Worm (Caenorhabditis elegans) whole organism, L1 larva: Measurements from ENCODE around the gene acr-2.

Experiments
- C04F5.9 ChIP-seq: sonication (generic microtip); optimal IDR thresholded peaks from 2 replicates; lab custom pipeline; 2016; ENCODE audit warnings: missing genetic modification characterization, missing compliant biosample characterization
- C16A3.4 ChIP-seq: fragments of 150-350 bp; optimal IDR thresholded peaks from 2 replicates; lab custom pipeline; 2014; ENCODE audit warnings: missing biosample characterization, missing genetic modification characterization
- alr-1 ChIP-seq: fragments of 200-800 bp; sonication (Bioruptor generic); optimal IDR thresholded peaks from 2 replicates; lab custom pipeline; 2018; ENCODE audit warnings: borderline replicate concordance, mild to moderate bottlenecking, missing genetic modification characterization, missing compliant biosample characterization
- aly-2 ChIP-seq: fragments of 150-350 bp; optimal IDR thresholded peaks from 2 replicates; lab custom pipeline; 2014; ENCODE audit warnings: missing biosample characterization, missing genetic modification characterization
- blmp-1 ChIP-seq: fragments of 150-350 bp; optimal IDR thresholded peaks from 2 replicates; lab custom pipeline; 2014; ENCODE audit warnings: missing biosample characterization, missing genetic modification characterization
- ceh-63 ChIP-seq: fragments of 200-800 bp; sonication (Bioruptor generic); optimal IDR thresholded peaks from 2 replicates; lab custom pipeline; 2018; ENCODE audit warnings: mild to moderate bottlenecking, missing genetic modification characterization, missing compliant biosample characterization
- ceh-8 ChIP-seq: fragments of 200-800 bp; sonication (Bioruptor generic); optimal IDR thresholded peaks from 2 replicates; lab custom pipeline; 2018; ENCODE audit warnings: mild to moderate bottlenecking, missing genetic modification characterization, moderate library complexity, missing compliant biosample characterization
- ceh-82 ChIP-seq, 3 experiments: fragments of 150-350 bp in 1 of 3; sonication (generic microtip) in 2 of 3; optimal IDR thresholded peaks; 2 replicates each; lab custom pipeline; 2014 to 2017; ENCODE audit warnings: missing biosample characterization in 3 of 3, missing genetic modification characterization in 3 of 3
- ceh-88 ChIP-seq: fragments of 200-800 bp; sonication (Bioruptor generic); IDR thresholded peaks from 2 replicates; pipeline ENCODE4 v1.3.6; 2022; ENCODE audit warnings: missing genetic modification characterization, missing compliant biosample characterization
- dsc-1 ChIP-seq: sonication (generic microtip); optimal IDR thresholded peaks from 2 replicates; lab custom pipeline; 2016; ENCODE audit warnings: mild to moderate bottlenecking, missing genetic modification characterization, missing compliant biosample characterization
- efl-1 ChIP-seq, 4 experiments: fragments of 150-350 bp; optimal IDR thresholded peaks in 3 of 4; peaks in 1 of 4; 1 replicate in 1 of 4; 2 replicates in 3 of 4; lab custom pipeline; 2014; ENCODE audit warnings: missing biosample characterization in 2 of 4, missing genetic modification characterization in 2 of 4, missing genetic modification reagents in 2 of 4
- efl-3 ChIP-seq: fragments of 200-800 bp; sonication (Bioruptor generic); optimal IDR thresholded peaks from 2 replicates; lab custom pipeline; 2018; ENCODE audit warnings: mild to moderate bottlenecking, missing genetic modification characterization, missing compliant biosample characterization
- egl-13 ChIP-seq: sonication (generic microtip); optimal IDR thresholded peaks from 2 replicates; lab custom pipeline; 2016; ENCODE audit warnings: missing genotype, missing genetic modification reagents, missing genetic modification characterization, missing compliant biosample characterization
- egl-27 ChIP-seq, 2 experiments: fragments of 150-350 bp in 1 of 2; sonication (generic microtip); optimal IDR thresholded peaks; 3 replicates each; lab custom pipeline; 2017 to 2018; ENCODE audit warnings: missing biosample characterization in 2 of 2, missing genetic modification characterization in 2 of 2, missing genetic modification reagents in 2 of 2
- elt-2 ChIP-seq: sonication (generic microtip); optimal IDR thresholded peaks from 2 replicates; lab custom pipeline; 2016; ENCODE audit warnings: missing genetic modification characterization, mild to moderate bottlenecking, inconsistent platforms, missing compliant biosample characterization, missing genetic modification reagents
- elt-3 ChIP-seq, 6 experiments: fragments of 150-350 bp in 1 of 6; sonication (generic microtip); optimal IDR thresholded peaks; 2 replicates each; lab custom pipeline; 2017 to 2018; ENCODE audit warnings: missing biosample characterization in 6 of 6, missing genetic modification characterization in 6 of 6, inconsistent platforms in 1 of 6
- fkh-4 ChIP-seq: sonication (generic microtip); optimal IDR thresholded peaks from 2 replicates; lab custom pipeline; 2016; ENCODE audit warnings: missing compliant biosample characterization, missing genetic modification characterization, borderline replicate concordance
- grh-1 ChIP-seq: fragments of 200-800 bp; sonication (Bioruptor generic); IDR thresholded peaks from 2 replicates; pipeline ENCODE4 v1.3.6; 2022; ENCODE audit warnings: missing genetic modification reagents, missing genetic modification characterization, missing compliant biosample characterization
- hpl-2 ChIP-seq: fragments of 150-350 bp; optimal IDR thresholded peaks from 2 replicates; lab custom pipeline; 2014; ENCODE audit warnings: missing biosample characterization, missing genetic modification reagents, missing genetic modification characterization
- lin-13 ChIP-seq: fragments of 150-350 bp; optimal IDR thresholded peaks from 2 replicates; lab custom pipeline; 2014; ENCODE audit warnings: missing biosample characterization, missing genetic modification reagents, missing genetic modification characterization
- lin-14 ChIP-seq: fragments of 200-800 bp; sonication (Bioruptor generic); optimal IDR thresholded peaks from 2 replicates; lab custom pipeline; 2018; ENCODE audit warnings: mild to moderate bottlenecking, missing genetic modification characterization, moderate library complexity, missing compliant biosample characterization
- lin-35 ChIP-seq, 2 experiments: fragments of 150-350 bp; optimal IDR thresholded peaks; 2 replicates each; lab custom pipeline; 2014; ENCODE audit warnings: missing biosample characterization in 2 of 2, missing genetic modification characterization in 2 of 2, missing genetic modification reagents in 2 of 2
- lir-3 ChIP-seq: sonication (generic microtip); optimal IDR thresholded peaks from 2 replicates; lab custom pipeline; 2016; ENCODE audit warnings: mild to moderate bottlenecking, missing genetic modification characterization, moderate library complexity, missing compliant biosample characterization; ENCODE audit not compliant: poor library complexity
- lsy-2 ChIP-seq, 2 experiments: fragments of 150-350 bp; optimal IDR thresholded peaks; 2 replicates each; lab custom pipeline; 2014; ENCODE audit warnings: missing biosample characterization in 2 of 2, missing genetic modification characterization in 2 of 2
- mab-9 ChIP-seq: fragments of 200-800 bp; sonication (Bioruptor generic); IDR thresholded peaks from 2 replicates; pipeline ENCODE4 v1.3.6; 2022; ENCODE audit warnings: missing genetic modification reagents, missing genetic modification characterization, missing compliant biosample characterization
- mdl-1 ChIP-seq, 2 experiments: fragments of 150-350 bp; optimal IDR thresholded peaks; 2 replicates each; lab custom pipeline; 2014 to 2017; ENCODE audit warnings: missing biosample characterization in 2 of 2, missing genetic modification characterization in 2 of 2, inconsistent platforms in 1 of 2
- mef-2 ChIP-seq: fragments of 150-350 bp; optimal IDR thresholded peaks from 2 replicates; lab custom pipeline; 2014; ENCODE audit warnings: missing biosample characterization, missing genetic modification characterization
- mep-1 ChIP-seq: fragments of 150-350 bp; optimal IDR thresholded peaks from 2 replicates; lab custom pipeline; 2014; ENCODE audit warnings: missing biosample characterization, missing genetic modification characterization
- nhr-11 ChIP-seq: fragments of 150-350 bp; optimal IDR thresholded peaks from 2 replicates; lab custom pipeline; 2014; ENCODE audit warnings: missing biosample characterization, missing genetic modification characterization
- nhr-20 ChIP-seq: sonication (generic microtip); optimal IDR thresholded peaks from 2 replicates; lab custom pipeline; 2016; ENCODE audit warnings: mild to moderate bottlenecking, missing genetic modification characterization, missing compliant biosample characterization
- nhr-237 ChIP-seq: fragments of 150-350 bp; optimal IDR thresholded peaks from 2 replicates; lab custom pipeline; 2014; ENCODE audit warnings: missing biosample characterization, missing genetic modification characterization
- nhr-71 ChIP-seq: sonication (generic microtip); optimal IDR thresholded peaks from 2 replicates; lab custom pipeline; 2016; ENCODE audit warnings: mild to moderate bottlenecking, missing genetic modification characterization, moderate library complexity, missing compliant biosample characterization
- nhr-76 ChIP-seq: sonication (generic microtip); optimal IDR thresholded peaks from 2 replicates; lab custom pipeline; 2017; ENCODE audit warnings: missing biosample characterization, missing genetic modification characterization
- nhr-84 ChIP-seq: sonication (generic microtip); optimal IDR thresholded peaks from 2 replicates; lab custom pipeline; 2017; ENCODE audit warnings: missing biosample characterization, missing genetic modification characterization
- nhr-85 ChIP-seq: sonication (generic microtip); peaks from one replicate; lab custom pipeline; 2016; ENCODE audit warnings: missing genetic modification characterization, inconsistent platforms, missing compliant biosample characterization
- snu-23 ChIP-seq: sonication (generic microtip); optimal IDR thresholded peaks from 2 replicates; lab custom pipeline; 2016; ENCODE audit warnings: missing genetic modification characterization, missing compliant biosample characterization
- sox-4 ChIP-seq: sonication (generic microtip); optimal IDR thresholded peaks from 2 replicates; lab custom pipeline; 2016; ENCODE audit warnings: missing genetic modification characterization, missing compliant biosample characterization
- sptf-1 ChIP-seq: fragments of 150-350 bp; optimal IDR thresholded peaks from 2 replicates; lab custom pipeline; 2014; ENCODE audit warnings: missing biosample characterization, missing genetic modification characterization
- swsn-7 ChIP-seq: sonication (generic microtip); optimal IDR thresholded peaks from 2 replicates; lab custom pipeline; 2016; ENCODE audit warnings: missing genetic modification characterization, missing compliant biosample characterization
- tlp-1 ChIP-seq: fragments of 150-350 bp; optimal IDR thresholded peaks from 2 replicates; lab custom pipeline; 2014; ENCODE audit warnings: missing biosample characterization, missing genetic modification characterization
- unc-30 ChIP-seq: sonication (generic microtip); optimal IDR thresholded peaks from 2 replicates; lab custom pipeline; 2017; ENCODE audit warnings: missing biosample characterization, missing genetic modification characterization
- unc-62 ChIP-seq: fragments of 150-350 bp; optimal IDR thresholded peaks from 2 replicates; lab custom pipeline; 2014; ENCODE audit warnings: missing biosample characterization, missing genetic modification reagents, missing genetic modification characterization
- unc-98 ChIP-seq: fragments of 200-800 bp; sonication (Bioruptor generic); IDR thresholded peaks from 2 replicates; pipeline ENCODE4 v1.3.6; 2022; ENCODE audit warnings: missing genetic modification characterization, missing compliant biosample characterization
- vab-15 ChIP-seq: sonication (generic microtip); optimal IDR thresholded peaks from 2 replicates; lab custom pipeline; 2017; ENCODE audit warnings: missing genotype, mild to moderate bottlenecking, missing genetic modification characterization, missing compliant biosample characterization
- xbp-1 ChIP-seq: sonication (generic microtip); optimal IDR thresholded peaks from 2 replicates; lab custom pipeline; 2016; ENCODE audit warnings: missing genetic modification characterization, missing compliant biosample characterization
- zip-4 ChIP-seq: fragments of 200-800 bp; sonication (Bioruptor generic); optimal IDR thresholded peaks from 2 replicates; lab custom pipeline; 2018; ENCODE audit warnings: mild to moderate bottlenecking, missing genetic modification characterization, moderate library complexity, missing compliant biosample characterization

Gene acr-2

ce11 chrX:6702249-6702648 lies at the start of gene acr-2:
TSS of gene acr-2 (plus strand) at chrX:6702549.
- TF ChIP-seq vab-15 (tag; lab: Kevin White, UChicago), result no peak
- no peak for TF ChIP-seq nhr-71
- TF ChIP-seq ceh-82 (tag; optimal IDR thresholded peaks at IDR 0.05; lab: Kevin White, UChicago), result peak in 1 of 3 experiments; percentile 1
- 0 out of 2 replicates have a peak, but pooled peaks have one; percentile 15 for TF ChIP-seq mab-9 (GFP tag; lab: Robert Waterston, UW)
- peak; percentile 35 for TF ChIP-seq ceh-63 (GFP tag; lab: Kevin White, UChicago)
- peak; percentile 39 for TF ChIP-seq lin-14 (GFP tag; lab: Kevin White, UChicago)
- TF ChIP-seq ceh-88 (GFP tag; lab: Robert Waterston, UW), result no peak
- no peak for TF ChIP-seq hpl-2 (GFP tag; lab: Kevin White, UChicago)

ce11 chrX:6653173-6653572 lies 49.2 kb upstream of the acr-2 start:
- TF ChIP-seq lin-14 (GFP tag; lab: Kevin White, UChicago) (peak; percentile 49), unc-62 (no peak), nhr-85 (tag; lab: Kevin White, UChicago) (peak; percentile 37), alr-1 (no peak), ceh-82 (tag; optimal IDR thresholded peaks at IDR 0.05; lab: Kevin White, UChicago) (peak in 1 of 3 experiments; percentile 25), lsy-2 (tag; optimal IDR thresholded peaks at IDR 0.05; lab: Kevin White, UChicago) (peak in 1 of 2 experiments; percentile 2), mef-2 (tag; lab: Kevin White, UChicago) (no peak), ceh-8 (GFP tag; lab: Kevin White, UChicago) (no peak), lin-13 (GFP tag; lab: Kevin White, UChicago) (no peak), egl-27 (tag; optimal IDR thresholded peaks at IDR 0.05; lab: Kevin White, UChicago) (no peak), nhr-20 (tag; lab: Kevin White, UChicago) (peak; percentile 39), dsc-1 (tag; lab: Kevin White, UChicago) (no peak), nhr-237 (tag; lab: Kevin White, UChicago) (no peak), swsn-7 (no peak), efl-1 (optimal IDR thresholded peaks at IDR 0.05; lab: Kevin White, UChicago) (no peak), efl-1 (GFP tag; optimal IDR thresholded peaks at IDR 0.05 in 1 of 2; lab: Kevin White, UChicago) (peak in 1 of 2 experiments; percentile 35), blmp-1 (tag; lab: Kevin White, UChicago) (peak; percentile 48), mep-1 (tag; lab: Kevin White, UChicago) (peak; percentile 19), snu-23 (GFP tag; lab: Kevin White, UChicago) (peak; percentile 13), xbp-1 (tag; lab: Kevin White, UChicago) (no peak), nhr-76 (tag; lab: Kevin White, UChicago) (no peak), sox-4 (no peak), elt-2 (tag; lab: Kevin White, UChicago) (peak; percentile 23), lir-3 (tag; lab: Kevin White, UChicago) (no peak), lin-35 (GFP tag; optimal IDR thresholded peaks at IDR 0.05; lab: Kevin White, UChicago) (peak in 1 of 2 experiments; percentile 44), egl-13 (tag; lab: Kevin White, UChicago) (no peak)

ce11 chrX:6654139-6654538 lies 48.2 kb upstream of the acr-2 start:
- TF ChIP-seq nhr-11 (tag; lab: Kevin White, UChicago), result no peak
- TF ChIP-seq unc-30 (tag; lab: Kevin White, UChicago), result no peak
- no peak for TF ChIP-seq sptf-1 (tag; lab: Kevin White, UChicago)
- TF ChIP-seq aly-2 (tag; lab: Kevin White, UChicago), result no peak
- peak; percentile 40 for TF ChIP-seq elt-2 (tag; lab: Kevin White, UChicago)
- no peak for TF ChIP-seq mab-9 (GFP tag; lab: Robert Waterston, UW)

ce11 chrX:6655163-6655562 lies 47.2 kb upstream of the acr-2 start, which contains the start of gene nhr-173:
TSS of gene nhr-173 (plus strand) at chrX:6655528.
- no peak for TF ChIP-seq alr-1
- no peak for TF ChIP-seq egl-27 (tag; optimal IDR thresholded peaks at IDR 0.05; lab: Kevin White, UChicago)
- no peak for TF ChIP-seq C16A3.4 (tag; lab: Kevin White, UChicago)
- no peak for TF ChIP-seq grh-1 (GFP tag; lab: Robert Waterston, UW)
- no peak for TF ChIP-seq zip-4 (GFP tag; lab: Kevin White, UChicago)
- TF ChIP-seq mdl-1 (tag; optimal IDR thresholded peaks at IDR 0.05; lab: Kevin White, UChicago), result no peak
- TF ChIP-seq elt-2 (tag; lab: Kevin White, UChicago), result peak; percentile 23
- TF ChIP-seq unc-98, result no peak
- no peak for TF ChIP-seq ceh-82 (tag; optimal IDR thresholded peaks at IDR 0.05; lab: Kevin White, UChicago)
- TF ChIP-seq nhr-84 (tag; lab: Kevin White, UChicago), result no peak
- no peak for TF ChIP-seq C04F5.9 (tag; lab: Kevin White, UChicago)
- TF ChIP-seq elt-3 (tag; optimal IDR thresholded peaks at IDR 0.05; lab: Kevin White, UChicago), result peak in 1 of 6 experiments; percentile 4
- TF ChIP-seq lir-3 (tag; lab: Kevin White, UChicago), result no peak
- TF ChIP-seq xbp-1 (tag; lab: Kevin White, UChicago), result no peak
- TF ChIP-seq efl-3, result no peak
- no peak for TF ChIP-seq unc-30 (tag; lab: Kevin White, UChicago)
- TF ChIP-seq nhr-85 (tag; lab: Kevin White, UChicago), result no peak
- no peak for TF ChIP-seq tlp-1 (tag; lab: Kevin White, UChicago)
- no peak for TF ChIP-seq fkh-4 (tag; lab: Kevin White, UChicago)
